Worm (Caenorhabditis elegans) whole organism, late embryonic: ENCODE results near the gene spt-4.

Experiments used
- C08G9.2 ChIP-seq: sonication (generic microtip); optimal IDR thresholded peaks from 2 replicates; lab custom pipeline; 2016; ENCODE audit warnings: mild to moderate bottlenecking, missing genetic modification characterization, moderate library complexity, missing compliant biosample characterization
- C38D4.7 ChIP-seq: fragments of 200-800 bp; sonication (Bioruptor generic); optimal IDR thresholded peaks from 2 replicates; lab custom pipeline; 2018; ENCODE audit warnings: mild to moderate bottlenecking, missing genetic modification characterization, moderate library complexity, missing compliant biosample characterization
- F13H6.1 ChIP-seq: sonication (generic microtip); optimal IDR thresholded peaks from 2 replicates; lab custom pipeline; 2016; ENCODE audit warnings: missing genetic modification characterization, missing compliant biosample characterization
- K02D7.2 ChIP-seq: sonication (generic microtip); optimal IDR thresholded peaks from 2 replicates; lab custom pipeline; 2017; ENCODE audit warnings: mild to moderate bottlenecking, missing genetic modification characterization, missing compliant biosample characterization
- K09A11.1 ChIP-seq: sonication (generic microtip); optimal IDR thresholded peaks from 2 replicates; lab custom pipeline; 2017; ENCODE audit warnings: antibody characterized with exemption, mild to moderate bottlenecking, missing genetic modification characterization, missing compliant biosample characterization; ENCODE audit not compliant: insufficient read depth
- T23F11.4 ChIP-seq: fragments of 200-800 bp; sonication (Bioruptor generic); optimal IDR thresholded peaks from 2 replicates; lab custom pipeline; 2018; ENCODE audit warnings: mild to moderate bottlenecking, missing genetic modification characterization, missing compliant biosample characterization
- ama-1 ChIP-seq: fragments of 150-350 bp; optimal IDR thresholded peaks from 2 replicates; lab custom pipeline; 2014
- ceh-14 ChIP-seq: sonication (generic microtip); optimal IDR thresholded peaks from 2 replicates; lab custom pipeline; 2016; ENCODE audit warnings: missing genotype, missing genetic modification characterization, missing compliant biosample characterization
- ceh-24 ChIP-seq: sonication (generic microtip); optimal IDR thresholded peaks from 2 replicates; lab custom pipeline; 2016; ENCODE audit warnings: mild to moderate bottlenecking, missing genetic modification characterization, missing compliant biosample characterization
- ceh-30 ChIP-seq: fragments of 150-350 bp; optimal IDR thresholded peaks from 2 replicates; lab custom pipeline; 2014; ENCODE audit warnings: missing biosample characterization, missing genetic modification characterization
- ceh-34 ChIP-seq: sonication (generic microtip); optimal IDR thresholded peaks from 2 replicates; lab custom pipeline; 2016; ENCODE audit warnings: mild to moderate bottlenecking, missing genetic modification characterization, missing compliant biosample characterization
- ceh-45 ChIP-seq: fragments of 200-800 bp; sonication (Bioruptor generic); IDR thresholded peaks from 2 replicates; pipeline ENCODE4 v1.3.6; 2022; ENCODE audit warnings: missing genetic modification reagents, missing genetic modification characterization, missing compliant biosample characterization
- ceh-6 ChIP-seq: fragments of 200-800 bp; sonication (Bioruptor generic); optimal IDR thresholded peaks from 2 replicates; lab custom pipeline; 2018; ENCODE audit warnings: mild to moderate bottlenecking, missing genetic modification characterization, missing compliant biosample characterization
- che-1 ChIP-seq: sonication (generic microtip); optimal IDR thresholded peaks from 2 replicates; lab custom pipeline; 2016; ENCODE audit warnings: mild to moderate bottlenecking, missing genetic modification characterization, missing compliant biosample characterization
- dve-1 ChIP-seq: sonication (generic microtip); optimal IDR thresholded peaks from 2 replicates; lab custom pipeline; 2017; ENCODE audit warnings: antibody characterized with exemption, mild to moderate bottlenecking, missing genetic modification characterization, missing compliant biosample characterization
- ets-4 ChIP-seq: sonication (generic microtip); optimal IDR thresholded peaks from 2 replicates; lab custom pipeline; 2016; ENCODE audit warnings: missing genetic modification characterization, missing compliant biosample characterization
- fax-1 ChIP-seq: sonication (generic microtip); optimal IDR thresholded peaks from 2 replicates; lab custom pipeline; 2016; ENCODE audit warnings: missing genotype, missing genetic modification characterization, missing compliant biosample characterization
- fkh-6 ChIP-seq: sonication (generic microtip); optimal IDR thresholded peaks from 2 replicates; lab custom pipeline; 2016; ENCODE audit warnings: missing genetic modification characterization, missing compliant biosample characterization
- hlh-15 ChIP-seq: sonication (generic microtip); optimal IDR thresholded peaks from 2 replicates; lab custom pipeline; 2016; ENCODE audit warnings: missing genetic modification characterization, missing compliant biosample characterization
- hlh-30 ChIP-seq: sonication (generic microtip); optimal IDR thresholded peaks from 2 replicates; lab custom pipeline; 2017; ENCODE audit warnings: antibody characterized with exemption, missing genetic modification characterization, missing compliant biosample characterization; ENCODE audit not compliant: insufficient read depth
- hlh-6 ChIP-seq: sonication (generic microtip); optimal IDR thresholded peaks from 2 replicates; lab custom pipeline; 2016; ENCODE audit warnings: missing genotype, missing genetic modification characterization, missing compliant biosample characterization
- lim-6 ChIP-seq: sonication (generic microtip); optimal IDR thresholded peaks from 2 replicates; lab custom pipeline; 2016; ENCODE audit warnings: missing genetic modification characterization, missing compliant biosample characterization
- lin-11 ChIP-seq: fragments of 200-800 bp; sonication (Bioruptor generic); optimal IDR thresholded peaks from 2 replicates; lab custom pipeline; 2018; ENCODE audit warnings: mild to moderate bottlenecking, missing genetic modification characterization, missing compliant biosample characterization
- madf-2 ChIP-seq: sonication (generic microtip); optimal IDR thresholded peaks from 2 replicates; lab custom pipeline; 2017; ENCODE audit warnings: missing genetic modification characterization, missing compliant biosample characterization
- mec-3 ChIP-seq: sonication (generic microtip); optimal IDR thresholded peaks from 2 replicates; lab custom pipeline; 2016; ENCODE audit warnings: borderline replicate concordance, missing genetic modification characterization, missing compliant biosample characterization
- nhr-232 ChIP-seq: sonication (generic microtip); optimal IDR thresholded peaks from 2 replicates; lab custom pipeline; 2016; ENCODE audit warnings: missing genetic modification characterization, missing compliant biosample characterization
- odd-2 ChIP-seq: sonication (generic microtip); optimal IDR thresholded peaks from 2 replicates; lab custom pipeline; 2017; ENCODE audit warnings: antibody characterized with exemption, mild to moderate bottlenecking, missing genetic modification characterization, missing compliant biosample characterization
- pat-9 ChIP-seq: fragments of 200-800 bp; sonication (Bioruptor generic); optimal IDR thresholded peaks from 2 replicates; lab custom pipeline; 2018; ENCODE audit warnings: mild to moderate bottlenecking, missing genetic modification characterization, moderate library complexity, missing compliant biosample characterization
- pha-4 ChIP-seq: fragments of 150-350 bp; optimal IDR thresholded peaks from 2 replicates; lab custom pipeline; 2018; ENCODE audit warnings: missing biosample characterization, missing genetic modification reagents, missing genetic modification characterization
- pqm-1 ChIP-seq: sonication (generic microtip); optimal IDR thresholded peaks from 2 replicates; lab custom pipeline; 2016; ENCODE audit warnings: missing genetic modification characterization, missing compliant biosample characterization
- pros-1 ChIP-seq: fragments of 150-350 bp; optimal IDR thresholded peaks from 2 replicates; lab custom pipeline; 2014; ENCODE audit warnings: missing biosample characterization, missing genetic modification reagents, missing genetic modification characterization
- ref-2 ChIP-seq: sonication (generic microtip); optimal IDR thresholded peaks from 2 replicates; lab custom pipeline; 2016; ENCODE audit warnings: missing genetic modification characterization, missing compliant biosample characterization
- rnt-1 ChIP-seq: sonication (generic microtip); optimal IDR thresholded peaks from 2 replicates; lab custom pipeline; 2016; ENCODE audit warnings: missing genetic modification characterization, missing compliant biosample characterization
- sdc-2 ChIP-seq: sonication (generic microtip); optimal IDR thresholded peaks from 2 replicates; lab custom pipeline; 2016; ENCODE audit warnings: missing genotype, missing genetic modification characterization, missing compliant biosample characterization
- sox-4 ChIP-seq: sonication (generic microtip); optimal IDR thresholded peaks from 2 replicates; lab custom pipeline; 2017; ENCODE audit warnings: mild to moderate bottlenecking, missing genetic modification characterization, inconsistent platforms, missing compliant biosample characterization
- tbx-7 ChIP-seq: sonication (generic microtip); optimal IDR thresholded peaks from 2 replicates; lab custom pipeline; 2016; ENCODE audit warnings: missing genotype, missing genetic modification characterization, missing compliant biosample characterization
- unc-42 ChIP-seq: sonication (generic microtip); optimal IDR thresholded peaks from 2 replicates; lab custom pipeline; 2016; ENCODE audit warnings: missing genotype, missing genetic modification characterization, missing compliant biosample characterization
- ztf-16 ChIP-seq: sonication (generic microtip); optimal IDR thresholded peaks from 2 replicates; lab custom pipeline; 2017; ENCODE audit warnings: missing genetic modification characterization, missing compliant biosample characterization

spt-4 gene

DNA sequence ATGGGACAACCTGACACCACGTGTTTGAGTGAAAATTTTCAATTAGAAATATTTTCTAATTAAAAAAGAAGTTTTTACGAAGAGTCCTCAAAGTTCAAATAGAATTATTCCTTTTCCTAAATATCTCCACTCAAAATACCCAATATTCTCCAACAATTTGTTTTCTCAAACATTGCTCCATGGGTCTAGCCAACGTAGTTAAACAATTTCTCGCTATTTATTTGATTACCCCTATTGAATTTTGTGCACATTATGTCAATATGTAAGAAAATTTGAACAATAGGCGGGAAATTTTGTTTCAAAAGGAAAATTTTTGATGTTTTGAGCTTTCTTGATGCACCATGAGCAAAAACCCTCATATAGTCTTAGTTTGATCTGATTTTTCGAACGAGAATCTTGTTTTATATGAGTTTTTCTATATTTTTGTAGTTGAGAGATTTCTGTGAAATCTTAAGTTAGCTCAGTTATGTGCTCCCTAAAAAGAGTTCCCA lies 7.1 kb downstream of the spt-4 start:
- TF ChIP-seq che-1 (tag; lab: Kevin White, UChicago) (no peak), unc-42 (tag; lab: Kevin White, UChicago) (peak; percentile 46)

DNA sequence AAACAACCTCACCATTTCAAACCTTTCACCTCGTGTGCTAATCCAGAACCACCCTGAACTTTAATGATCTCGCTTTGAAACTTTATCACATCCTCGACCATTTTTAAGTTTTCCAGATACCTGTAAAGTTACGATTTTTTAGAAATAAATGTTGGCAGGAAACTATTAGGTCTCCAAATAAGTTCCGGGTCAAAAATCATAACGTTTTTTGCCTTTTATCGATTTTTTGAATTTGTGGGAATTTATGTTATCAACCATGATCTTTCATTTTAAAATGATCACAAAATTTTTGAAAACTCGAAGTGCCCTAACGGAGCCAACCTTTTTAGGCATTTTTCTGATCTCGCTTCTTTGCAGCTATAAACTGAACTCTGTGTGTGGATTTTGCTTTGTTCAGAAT lies 8.5 kb downstream of the spt-4 start, which contains the start of gene btb-5:
Gene btb-5, minus strand, starts transcription at position 101 of the 400 bp plus-strand sequence.
- TF ChIP-seq pat-9, result no peak
- no peak for TF ChIP-seq F13H6.1 (tag; lab: Kevin White, UChicago)
- TF ChIP-seq madf-2 (tag; lab: Kevin White, UChicago), result no peak
- TF ChIP-seq ets-4, result no peak
- TF ChIP-seq fax-1 (tag; lab: Kevin White, UChicago), result no peak
- TF ChIP-seq dve-1 (tag; lab: Kevin White, UChicago), result no peak
- TF ChIP-seq pha-4 (tag; lab: Kevin White, UChicago), result no peak
- TF ChIP-seq odd-2 (tag; lab: Kevin White, UChicago), result no peak

DNA sequence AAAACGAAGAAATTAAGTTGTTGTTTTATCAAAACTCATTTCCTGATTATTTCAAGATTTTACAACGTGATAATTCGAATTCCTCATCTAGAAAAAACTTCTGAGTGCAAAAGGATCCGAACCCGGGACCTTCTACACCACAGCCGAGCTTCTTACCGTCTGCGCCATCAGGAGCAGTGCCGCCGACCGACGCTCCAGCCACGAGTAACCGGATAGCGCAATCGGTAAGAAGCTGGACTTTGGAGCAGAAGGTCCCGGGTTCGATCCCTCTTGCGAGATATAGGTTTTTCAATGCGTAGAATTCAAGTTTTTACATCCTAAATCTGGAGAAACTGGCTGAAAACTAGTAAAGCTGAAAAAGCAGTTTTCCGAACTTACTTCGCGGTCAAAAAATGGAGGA lies 15.9 kb downstream of the spt-4 start:
- TF ChIP-seq ceh-6, result no peak
- no peak for TF ChIP-seq unc-42 (tag; lab: Kevin White, UChicago)
- TF ChIP-seq pros-1 (tag; lab: Kevin White, UChicago), result no peak
- TF ChIP-seq C38D4.7 (GFP tag; lab: Kevin White, UChicago), result no peak
- TF ChIP-seq hlh-6 (tag; lab: Kevin White, UChicago), result no peak
- no peak for TF ChIP-seq K02D7.2 (tag; lab: Kevin White, UChicago)
- TF ChIP-seq pqm-1 (tag; lab: Kevin White, UChicago), result no peak
- no peak for TF ChIP-seq rnt-1 (tag; lab: Kevin White, UChicago)
- no peak for TF ChIP-seq F13H6.1 (tag; lab: Kevin White, UChicago)
- no peak for TF ChIP-seq mec-3 (tag; lab: Kevin White, UChicago)
- no peak for TF ChIP-seq nhr-232
- no peak for TF ChIP-seq lim-6
- no peak for TF ChIP-seq ceh-45
- TF ChIP-seq C08G9.2 (tag; lab: Kevin White, UChicago), result no peak
- TF ChIP-seq, all 69 proteins: peak for 0

DNA sequence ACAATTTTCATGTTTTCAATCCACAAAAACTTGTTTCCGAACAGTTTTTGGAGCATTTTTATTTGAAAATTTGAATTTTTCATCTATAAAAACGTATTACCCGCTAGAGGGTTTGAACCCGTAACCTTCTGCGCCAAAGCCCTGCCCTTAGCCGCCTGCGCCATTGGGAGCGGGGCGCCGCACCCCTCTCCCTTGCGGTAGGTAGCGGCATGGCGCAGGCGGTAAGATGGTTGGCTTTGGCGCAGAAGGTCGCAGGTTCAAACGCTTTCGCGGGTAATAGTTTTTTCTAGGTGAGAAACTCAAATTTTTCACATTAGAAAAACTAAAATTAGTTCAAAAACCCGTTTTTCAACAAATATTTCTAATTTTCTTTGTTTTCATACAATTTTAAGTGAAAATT lies 17.9 kb downstream of the spt-4 start:
- TF ChIP-seq lim-6, result no peak
- no peak for TF ChIP-seq K09A11.1
- no peak for TF ChIP-seq ceh-34 (tag; lab: Kevin White, UChicago)
- no peak for TF ChIP-seq pat-9
- no peak for TF ChIP-seq sdc-2 (tag; lab: Kevin White, UChicago)
- TF ChIP-seq T23F11.4 (GFP tag; lab: Kevin White, UChicago), result no peak
- TF ChIP-seq unc-42 (tag; lab: Kevin White, UChicago), result no peak
- no peak for TF ChIP-seq tbx-7 (tag; lab: Kevin White, UChicago)
- TF ChIP-seq ceh-30 (tag; lab: Kevin White, UChicago), result no peak
- no peak for TF ChIP-seq ztf-16 (tag; lab: Kevin White, UChicago)
- no peak for TF ChIP-seq F13H6.1 (tag; lab: Kevin White, UChicago)
- TF ChIP-seq fax-1 (tag; lab: Kevin White, UChicago), result no peak
- TF ChIP-seq hlh-30 (tag; lab: Kevin White, UChicago), result no peak
- TF ChIP-seq pros-1 (tag; lab: Kevin White, UChicago), result no peak
- no peak for TF ChIP-seq pqm-1 (tag; lab: Kevin White, UChicago)
- no peak for TF ChIP-seq ceh-45
- TF ChIP-seq lin-11 (tag; lab: Kevin White, UChicago), result no peak
- TF ChIP-seq ceh-14 (tag; lab: Kevin White, UChicago), result no peak
- no peak for TF ChIP-seq ref-2 (tag; lab: Kevin White, UChicago)
- TF ChIP-seq ama-1, result no peak

DNA sequence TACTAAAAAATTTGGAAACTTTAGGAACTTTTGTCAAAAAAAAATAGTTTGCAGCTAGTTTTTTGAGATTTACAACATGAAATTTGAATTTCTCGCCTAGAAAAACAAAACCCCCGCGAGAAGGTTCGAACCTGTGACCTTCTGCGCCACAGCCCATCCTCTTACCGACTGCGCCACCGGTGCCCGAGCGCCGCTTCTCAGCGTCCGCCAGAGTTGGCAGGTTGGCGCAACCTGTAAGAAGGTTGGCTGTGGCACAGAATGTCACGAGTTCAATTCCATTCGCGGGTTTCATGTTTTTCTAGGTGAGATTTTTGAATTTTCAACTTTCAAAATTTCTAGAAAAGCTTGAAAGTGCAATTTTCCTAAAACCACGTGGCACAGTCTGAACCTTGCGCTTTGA lies 19.1 kb downstream of the spt-4 start:
- TF ChIP-seq hlh-15 (tag; lab: Kevin White, UChicago), result no peak
- no peak for TF ChIP-seq ceh-24 (tag; lab: Kevin White, UChicago)
- no peak for TF ChIP-seq sox-4 (tag; lab: Kevin White, UChicago)
- no peak for TF ChIP-seq ref-2 (tag; lab: Kevin White, UChicago)
- TF ChIP-seq fkh-6 (tag; lab: Kevin White, UChicago), result no peak
